Worm (Caenorhabditis elegans): ENCODE data around the gene R05H5.4.

DNA sequence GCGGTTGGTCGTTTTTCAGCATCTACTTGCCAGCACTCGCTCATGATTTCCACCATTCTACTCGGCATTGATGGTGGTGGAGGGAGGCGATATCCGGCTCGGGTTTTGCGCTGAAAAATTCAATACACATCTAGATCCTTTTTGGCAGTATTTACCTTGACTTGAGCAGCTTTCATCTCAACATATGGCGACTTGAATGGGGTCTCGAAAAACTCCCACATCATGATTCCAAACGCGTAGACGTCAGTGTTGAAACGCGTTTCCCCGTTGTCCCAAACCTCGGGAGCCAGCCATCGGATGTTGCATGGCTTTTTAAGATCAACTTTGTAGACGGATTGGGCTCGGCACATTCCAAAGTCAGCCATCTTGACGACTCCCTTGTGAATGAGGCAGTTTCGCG, 1.3 kb downstream of the R05H5.4 start:
- TF ChIP-seq ceh-36 (tag; optimal IDR thresholded peaks at IDR 0.05) (no peak), ama-1 (optimal IDR thresholded peaks at IDR 0.05) (no peak), pes-1 (GFP tag; IDR thresholded peaks at IDR 0.05) (no peak)

Data from whole organism, early embryonic.